Fruit fly (Drosophila melanogaster) S2 (cell line): ENCODE results near the gene CG8135.

Experiments used
- CG8478 ChIP-seq: fragments of >200 bp; optimal IDR thresholded peaks from 2 replicates; lab custom pipeline; 2018
- CTCF ChIP-seq, 2 experiments: fragments of >200 bp; optimal IDR thresholded peaks; 2 replicates each; lab custom pipeline; 2018

DNA sequence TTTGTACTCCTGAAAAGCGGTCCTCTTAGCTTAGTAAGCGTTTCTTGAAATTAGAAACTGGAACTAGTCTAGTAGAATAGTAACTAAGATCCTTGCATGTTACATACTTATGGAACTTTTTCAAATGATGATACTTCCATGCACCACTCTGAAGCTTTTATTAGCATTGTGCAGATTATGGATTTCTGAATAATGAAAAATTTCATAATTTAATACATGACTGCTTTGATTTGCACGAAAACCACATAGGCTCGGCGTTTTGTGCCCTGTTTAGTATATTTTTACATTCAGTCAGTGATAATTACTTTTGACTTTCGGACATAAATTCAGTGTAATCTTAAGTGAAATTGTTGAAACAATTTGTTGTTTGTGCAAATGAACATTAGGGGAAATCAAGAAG is 49.0 kb upstream of the CG8135 start, which contains the start of gene CG43675:
- no peak for TF ChIP-seq CTCF (optimal IDR thresholded peaks at IDR 0.05; lab: Kevin White, UChicago)
- no peak for TF ChIP-seq CG8478
